Worm (Caenorhabditis elegans) whole organism, L4 larva: ENCODE data around the gene F45E1.2.

ENCODE experiments used
- Y75B8A.6 ChIP-seq: fragments of 200-800 bp; sonication (Bioruptor generic); IDR thresholded peaks from 2 replicates; pipeline ENCODE4 v1.3.6; 2022; ENCODE audit warnings: missing genetic modification reagents, missing genetic modification characterization, missing compliant biosample characterization
- ama-1 ChIP-seq: fragments of 150-350 bp; optimal IDR thresholded peaks from 2 replicates; lab custom pipeline; 2014; ENCODE audit warnings: inconsistent platforms, mixed read lengths
- pqm-1 ChIP-seq: sonication (generic microtip); optimal IDR thresholded peaks from 2 replicates; lab custom pipeline; 2017; ENCODE audit warnings: missing biosample characterization, missing genetic modification characterization

ce11 chrX:7986892-7987291 lies 16.6 kb upstream of the F45E1.2 start:
- TF ChIP-seq ama-1 (no peak), Y75B8A.6 (no peak), pqm-1 (tag; lab: Kevin White, UChicago) (peak; percentile 3)
